Worm (Caenorhabditis elegans) whole organism, L1 larva: ENCODE measurements around the gene C01G10.1.

ENCODE experiments used
- ets-5 ChIP-seq: fragments of 200-800 bp; sonication (Bioruptor generic); IDR thresholded peaks from 2 replicates; pipeline ENCODE4 v1.3.6; 2022; ENCODE audit warnings: missing genetic modification characterization, missing compliant biosample characterization
- fkh-10 ChIP-seq: sonication (generic microtip); optimal IDR thresholded peaks from 2 replicates; lab custom pipeline; 2017; ENCODE audit warnings: missing biosample characterization, missing genetic modification reagents, missing genetic modification characterization
- nhr-47 ChIP-seq: sonication (generic microtip); optimal IDR thresholded peaks from 2 replicates; lab custom pipeline; 2016; ENCODE audit warnings: mild to moderate bottlenecking, missing genetic modification characterization, moderate library complexity, missing compliant biosample characterization

DNA sequence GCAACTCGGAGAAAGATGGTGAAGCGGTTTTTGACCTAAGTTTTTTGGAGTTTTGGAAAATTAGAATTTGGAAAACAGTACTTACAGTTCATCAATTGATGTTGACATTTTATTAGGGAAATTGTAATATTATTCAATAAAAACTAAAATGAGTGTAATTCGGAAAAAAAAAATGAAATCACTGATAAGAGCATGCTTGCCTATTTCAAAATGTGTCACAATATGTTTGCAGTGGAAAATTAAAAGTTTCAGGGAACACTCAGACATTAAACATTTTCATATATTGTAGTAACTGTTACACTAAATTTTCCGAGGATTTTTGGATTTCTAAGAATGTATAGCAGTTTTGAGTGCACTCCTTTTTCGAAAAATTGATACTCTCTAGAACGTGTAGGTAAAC lies 47.2 kb upstream of the C01G10.1 start, which contains the start of the genes fbxa-82 and C25D7.5:
- no peak for TF ChIP-seq nhr-47 (tag; lab: Kevin White, UChicago)
- TF ChIP-seq ets-5: no peak
- no peak for TF ChIP-seq fkh-10 (GFP tag; lab: Kevin White, UChicago)
